Worm (Caenorhabditis elegans) whole organism, early embryonic: ENCODE results near the gene dhhc-6.

Source experiments
- B0310.2 ChIP-seq: sonication (generic microtip); optimal IDR thresholded peaks from 2 replicates; lab custom pipeline; 2016; ENCODE audit warnings: mild to moderate bottlenecking, missing genetic modification characterization, missing compliant biosample characterization
- F13C5.2 ChIP-seq: sonication (generic microtip); optimal IDR thresholded peaks from 2 replicates; lab custom pipeline; 2017; ENCODE audit warnings: mild to moderate bottlenecking, missing genetic modification characterization, inconsistent platforms, missing compliant biosample characterization
- aly-1 ChIP-seq: sonication (generic microtip); optimal IDR thresholded peaks from 2 replicates; lab custom pipeline; 2016; ENCODE audit warnings: missing genetic modification characterization, missing compliant biosample characterization
- ama-1 ChIP-seq: fragments of 150-350 bp; optimal IDR thresholded peaks from 2 replicates; lab custom pipeline; 2014
- ceh-13 ChIP-seq: fragments of 200-800 bp; sonication (Bioruptor generic); optimal IDR thresholded peaks from 2 replicates; lab custom pipeline; 2018; ENCODE audit warnings: mild to moderate bottlenecking, missing genetic modification characterization, missing compliant biosample characterization
- ceh-36 ChIP-seq: sonication (generic microtip); optimal IDR thresholded peaks from 2 replicates; lab custom pipeline; 2016; ENCODE audit warnings: missing genetic modification characterization, inconsistent platforms, missing compliant biosample characterization
- ets-7 ChIP-seq: sonication (generic microtip); optimal IDR thresholded peaks from 2 replicates; lab custom pipeline; 2016; ENCODE audit warnings: missing genotype, missing genetic modification characterization, missing compliant biosample characterization
- flt-1 ChIP-seq: fragments of 200-800 bp; sonication (Bioruptor generic); IDR thresholded peaks from 2 replicates; pipeline ENCODE4 v1.3.6; 2022; ENCODE audit warnings: missing genetic modification characterization, missing compliant biosample characterization
- hmbx-1 ChIP-seq: sonication (generic microtip); optimal IDR thresholded peaks from 2 replicates; lab custom pipeline; 2016; ENCODE audit warnings: mild to moderate bottlenecking, missing genetic modification characterization, missing compliant biosample characterization
- hmg-4 ChIP-seq: fragments of 200-800 bp; sonication (Bioruptor generic); optimal IDR thresholded peaks from 2 replicates; lab custom pipeline; 2018; ENCODE audit warnings: mild to moderate bottlenecking, missing genetic modification characterization, missing compliant biosample characterization
- hnd-1 ChIP-seq: sonication (generic microtip); optimal IDR thresholded peaks from 2 replicates; lab custom pipeline; 2016; ENCODE audit warnings: missing genetic modification characterization, missing compliant biosample characterization
- pes-1 ChIP-seq: fragments of 200-800 bp; sonication (Bioruptor generic); IDR thresholded peaks from 2 replicates; pipeline ENCODE4 v1.3.6; 2022; ENCODE audit warnings: missing genetic modification reagents, missing genetic modification characterization, missing compliant biosample characterization
- scrt-1 ChIP-seq: fragments of 200-800 bp; sonication (Bioruptor generic); IDR thresholded peaks from 2 replicates; pipeline ENCODE4 v1.3.6; 2022; ENCODE audit warnings: missing genetic modification characterization, missing compliant biosample characterization
- sea-1 ChIP-seq: fragments of 200-800 bp; sonication (Bioruptor generic); conservative IDR thresholded peaks from 2 replicates; pipeline ENCODE4 v1.3.6; 2022; ENCODE audit warnings: missing genetic modification characterization, missing compliant biosample characterization
- tbx-11 ChIP-seq: fragments of 200-800 bp; sonication (Bioruptor generic); IDR thresholded peaks from 2 replicates; pipeline ENCODE4 v1.3.6; 2022; ENCODE audit warnings: missing genetic modification characterization, missing compliant biosample characterization
- tbx-37 ChIP-seq: fragments of 200-800 bp; sonication (Bioruptor generic); conservative IDR thresholded peaks from 2 replicates; pipeline ENCODE4 v1.3.6; 2022; ENCODE audit warnings: missing genetic modification reagents, missing genetic modification characterization, missing compliant biosample characterization
- tra-4 ChIP-seq: sonication (generic microtip); optimal IDR thresholded peaks from 2 replicates; lab custom pipeline; 2017; ENCODE audit warnings: missing genetic modification characterization, missing compliant biosample characterization

The dhhc-6 gene

ce11 chrIV:12088898-12089297 is 35.9 kb upstream of the dhhc-6 start:
- no peak for TF ChIP-seq tbx-11
- peak; percentile 39 for TF ChIP-seq ama-1 (lab: Kevin White, UChicago)

- TF ChIP-seq aly-1 (tag; lab: Kevin White, UChicago) (no peak), tbx-37 (GFP tag; lab: Robert Waterston, UW) (no peak), sea-1 (no peak), ama-1 (lab: Kevin White, UChicago) (no peak), tbx-11 (no peak), pes-1 (GFP tag; lab: Robert Waterston, UW) (no peak), B0310.2 (tag; lab: Kevin White, UChicago) (no peak), flt-1 (GFP tag; lab: Robert Waterston, UW) (no peak), scrt-1 (GFP tag; lab: Robert Waterston, UW) (no peak), F13C5.2 (tag; lab: Kevin White, UChicago) (no peak), hmg-4 (GFP tag; lab: Kevin White, UChicago) (no peak), hnd-1 (tag; lab: Kevin White, UChicago) (no peak), tra-4 (tag; lab: Kevin White, UChicago) (no peak), hmbx-1 (tag; lab: Kevin White, UChicago) (no peak)
Observed at ce11 chrIV:12089551-12089950, 35.2 kb upstream of the dhhc-6 start, which contains the start of gene F11A10.6. Gene F11A10.6 (minus strand): TSS chrIV:12089651.

ce11 chrIV:12092113-12092512 is 32.6 kb upstream of the dhhc-6 start, which contains the start of gene mig-32:
Gene mig-32 (minus strand): TSS chrIV:12092213.
- TF ChIP-seq F13C5.2 (tag; lab: Kevin White, UChicago) (no peak), ets-7 (tag; lab: Kevin White, UChicago) (no peak), ceh-13 (GFP tag; lab: Kevin White, UChicago) (no peak), hmbx-1 (tag; lab: Kevin White, UChicago) (no peak), hmg-4 (GFP tag; lab: Kevin White, UChicago) (no peak), scrt-1 (GFP tag; lab: Robert Waterston, UW) (no peak), sea-1 (no peak), B0310.2 (tag; lab: Kevin White, UChicago) (no peak), ceh-36 (tag; lab: Kevin White, UChicago) (no peak)

- TF ChIP-seq ceh-36 (tag; lab: Kevin White, UChicago) (no peak), hmg-4 (GFP tag; lab: Kevin White, UChicago) (no peak), flt-1 (GFP tag; lab: Robert Waterston, UW) (no peak), ama-1 (lab: Kevin White, UChicago) (no peak), aly-1 (tag; lab: Kevin White, UChicago) (no peak), B0310.2 (tag; lab: Kevin White, UChicago) (no peak), pes-1 (GFP tag; lab: Robert Waterston, UW) (no peak), tbx-11 (no peak), hnd-1 (tag; lab: Kevin White, UChicago) (no peak), tbx-37 (GFP tag; lab: Robert Waterston, UW) (no peak), scrt-1 (GFP tag; lab: Robert Waterston, UW) (no peak), F13C5.2 (tag; lab: Kevin White, UChicago) (no peak), ceh-13 (GFP tag; lab: Kevin White, UChicago) (no peak), hmbx-1 (tag; lab: Kevin White, UChicago) (no peak), ets-7 (tag; lab: Kevin White, UChicago) (no peak), sea-1 (no peak), tra-4 (tag; lab: Kevin White, UChicago) (no peak)
Observed at ce11 chrIV:12093384-12093783, 31.4 kb upstream of the dhhc-6 start, which contains the start of gene cpsf-4. Gene cpsf-4 (minus strand): TSS chrIV:12093445.

ce11 chrIV:12093819-12094218 is 30.9 kb upstream of the dhhc-6 start, which contains the start of gene F11A10.5:
Gene F11A10.5 (plus strand): TSS chrIV:12094119.
- no peak for TF ChIP-seq flt-1 (GFP tag; lab: Robert Waterston, UW)

ce11 chrIV:12096479-12096878 is 28.3 kb upstream of the dhhc-6 start, which contains the start of gene mon-2:
Gene mon-2 (plus strand): TSS chrIV:12096779.
- TF ChIP-seq hnd-1 (tag; lab: Kevin White, UChicago) (no peak), F13C5.2 (tag; lab: Kevin White, UChicago) (no peak), tra-4 (tag; lab: Kevin White, UChicago) (no peak), tbx-11 (no peak), tbx-37 (GFP tag; lab: Robert Waterston, UW) (no peak), ceh-36 (tag; lab: Kevin White, UChicago) (no peak)

ce11 chrIV:12105558-12105957 is 19.2 kb upstream of the dhhc-6 start, which contains the start of gene M18.3:
Gene M18.3 (plus strand): TSS chrIV:12105858.
- TF ChIP-seq flt-1 (GFP tag; lab: Robert Waterston, UW) (no peak), tra-4 (tag; lab: Kevin White, UChicago) (no peak), pes-1 (GFP tag; lab: Robert Waterston, UW) (no peak), tbx-37 (GFP tag; lab: Robert Waterston, UW) (no peak), ceh-36 (tag; lab: Kevin White, UChicago) (no peak), hnd-1 (tag; lab: Kevin White, UChicago) (no peak), B0310.2 (tag; lab: Kevin White, UChicago) (no peak), ets-7 (tag; lab: Kevin White, UChicago) (no peak), ama-1 (lab: Kevin White, UChicago) (no peak), sea-1 (no peak), hmg-4 (GFP tag; lab: Kevin White, UChicago) (no peak), tbx-11 (no peak), ceh-13 (GFP tag; lab: Kevin White, UChicago) (no peak), scrt-1 (GFP tag; lab: Robert Waterston, UW) (no peak), hmbx-1 (tag; lab: Kevin White, UChicago) (no peak), F13C5.2 (tag; lab: Kevin White, UChicago) (no peak), aly-1 (tag; lab: Kevin White, UChicago) (no peak)
